Worm (Caenorhabditis elegans) whole organism, early embryonic: Measurements from ENCODE around the gene str-264.

ENCODE experiments used
- B0310.2 ChIP-seq: sonication (generic microtip); optimal IDR thresholded peaks from 2 replicates; lab custom pipeline; 2016; ENCODE audit warnings: mild to moderate bottlenecking, missing genetic modification characterization, missing compliant biosample characterization
- F13C5.2 ChIP-seq: sonication (generic microtip); optimal IDR thresholded peaks from 2 replicates; lab custom pipeline; 2017; ENCODE audit warnings: mild to moderate bottlenecking, missing genetic modification characterization, inconsistent platforms, missing compliant biosample characterization
- aly-1 ChIP-seq: sonication (generic microtip); optimal IDR thresholded peaks from 2 replicates; lab custom pipeline; 2016; ENCODE audit warnings: missing genetic modification characterization, missing compliant biosample characterization
- ama-1 ChIP-seq: fragments of 150-350 bp; optimal IDR thresholded peaks from 2 replicates; lab custom pipeline; 2014
- ceh-13 ChIP-seq: fragments of 200-800 bp; sonication (Bioruptor generic); optimal IDR thresholded peaks from 2 replicates; lab custom pipeline; 2018; ENCODE audit warnings: mild to moderate bottlenecking, missing genetic modification characterization, missing compliant biosample characterization
- ceh-36 ChIP-seq: sonication (generic microtip); optimal IDR thresholded peaks from 2 replicates; lab custom pipeline; 2016; ENCODE audit warnings: missing genetic modification characterization, inconsistent platforms, missing compliant biosample characterization
- ets-7 ChIP-seq: sonication (generic microtip); optimal IDR thresholded peaks from 2 replicates; lab custom pipeline; 2016; ENCODE audit warnings: missing genotype, missing genetic modification characterization, missing compliant biosample characterization
- flt-1 ChIP-seq: fragments of 200-800 bp; sonication (Bioruptor generic); IDR thresholded peaks from 2 replicates; pipeline ENCODE4 v1.3.6; 2022; ENCODE audit warnings: missing genetic modification characterization, missing compliant biosample characterization
- hmbx-1 ChIP-seq: sonication (generic microtip); optimal IDR thresholded peaks from 2 replicates; lab custom pipeline; 2016; ENCODE audit warnings: mild to moderate bottlenecking, missing genetic modification characterization, missing compliant biosample characterization
- hmg-4 ChIP-seq: fragments of 200-800 bp; sonication (Bioruptor generic); optimal IDR thresholded peaks from 2 replicates; lab custom pipeline; 2018; ENCODE audit warnings: mild to moderate bottlenecking, missing genetic modification characterization, missing compliant biosample characterization
- hnd-1 ChIP-seq: sonication (generic microtip); optimal IDR thresholded peaks from 2 replicates; lab custom pipeline; 2016; ENCODE audit warnings: missing genetic modification characterization, missing compliant biosample characterization
- pes-1 ChIP-seq: fragments of 200-800 bp; sonication (Bioruptor generic); IDR thresholded peaks from 2 replicates; pipeline ENCODE4 v1.3.6; 2022; ENCODE audit warnings: missing genetic modification reagents, missing genetic modification characterization, missing compliant biosample characterization
- scrt-1 ChIP-seq: fragments of 200-800 bp; sonication (Bioruptor generic); IDR thresholded peaks from 2 replicates; pipeline ENCODE4 v1.3.6; 2022; ENCODE audit warnings: missing genetic modification characterization, missing compliant biosample characterization
- sea-1 ChIP-seq: fragments of 200-800 bp; sonication (Bioruptor generic); conservative IDR thresholded peaks from 2 replicates; pipeline ENCODE4 v1.3.6; 2022; ENCODE audit warnings: missing genetic modification characterization, missing compliant biosample characterization
- tbx-11 ChIP-seq: fragments of 200-800 bp; sonication (Bioruptor generic); IDR thresholded peaks from 2 replicates; pipeline ENCODE4 v1.3.6; 2022; ENCODE audit warnings: missing genetic modification characterization, missing compliant biosample characterization
- tbx-37 ChIP-seq: fragments of 200-800 bp; sonication (Bioruptor generic); conservative IDR thresholded peaks from 2 replicates; pipeline ENCODE4 v1.3.6; 2022; ENCODE audit warnings: missing genetic modification reagents, missing genetic modification characterization, missing compliant biosample characterization
- tra-4 ChIP-seq: sonication (generic microtip); optimal IDR thresholded peaks from 2 replicates; lab custom pipeline; 2017; ENCODE audit warnings: missing genetic modification characterization, missing compliant biosample characterization

Gene str-264

ce11 chrV:15519845-15520244 lies 27.4 kb upstream of the str-264 start:
- TF ChIP-seq ceh-13 (GFP tag; lab: Kevin White, UChicago): no peak
- TF ChIP-seq ets-7 (tag; lab: Kevin White, UChicago): no peak
- no peak for TF ChIP-seq pes-1 (GFP tag; lab: Robert Waterston, UW)
- TF ChIP-seq tbx-11 (GFP tag; lab: Robert Waterston, UW): no peak
- TF ChIP-seq hmbx-1: no peak
- no peak for TF ChIP-seq tbx-37 (GFP tag; lab: Robert Waterston, UW)
- no peak for TF ChIP-seq sea-1
- TF ChIP-seq tra-4 (tag; lab: Kevin White, UChicago): no peak
- no peak for TF ChIP-seq aly-1 (tag; lab: Kevin White, UChicago)
- TF ChIP-seq hmg-4 (GFP tag; lab: Kevin White, UChicago): no peak
- no peak for TF ChIP-seq scrt-1 (GFP tag; lab: Robert Waterston, UW)
- TF ChIP-seq B0310.2 (tag; lab: Kevin White, UChicago): no peak
- no peak for TF ChIP-seq ama-1
- TF ChIP-seq hnd-1 (tag; lab: Kevin White, UChicago): no peak
- TF ChIP-seq flt-1 (GFP tag; lab: Robert Waterston, UW): no peak
- TF ChIP-seq F13C5.2 (tag; lab: Kevin White, UChicago): no peak

DNA sequence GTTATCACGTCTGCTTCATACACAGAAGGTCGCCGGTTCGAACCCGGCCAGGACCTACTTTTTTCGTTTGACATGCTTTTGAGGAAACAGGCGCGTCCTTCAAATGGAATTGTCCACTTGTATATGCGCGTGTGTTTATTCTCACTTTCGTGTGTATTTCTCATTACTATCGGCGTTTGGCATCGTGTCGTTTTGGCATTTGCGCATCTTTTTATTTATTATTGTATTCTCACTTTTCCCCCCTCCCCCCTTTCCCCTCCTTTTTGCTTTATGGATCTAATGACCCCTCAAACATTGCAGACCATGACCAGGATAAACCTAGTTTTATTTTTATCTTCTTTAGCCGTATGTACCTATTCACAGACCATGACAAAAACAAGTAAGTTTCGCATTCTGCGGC lies 25.0 kb upstream of the str-264 start, which contains the start of gene F21A3.3:
TSS of gene F21A3.3 (plus strand) at position 301 of the 400 bp plus-strand sequence.
- TF ChIP-seq flt-1 (GFP tag; lab: Robert Waterston, UW): no peak
- TF ChIP-seq B0310.2 (tag; lab: Kevin White, UChicago): no peak
- TF ChIP-seq aly-1 (tag; lab: Kevin White, UChicago): no peak
- no peak for TF ChIP-seq hmg-4 (GFP tag; lab: Kevin White, UChicago)
- no peak for TF ChIP-seq tra-4 (tag; lab: Kevin White, UChicago)
- TF ChIP-seq tbx-11 (GFP tag; lab: Robert Waterston, UW): no peak
- TF ChIP-seq ama-1: no peak
- TF ChIP-seq tbx-37 (GFP tag; lab: Robert Waterston, UW): no peak
- no peak for TF ChIP-seq sea-1
- TF ChIP-seq ceh-36 (tag; lab: Kevin White, UChicago): no peak
- TF ChIP-seq hnd-1 (tag; lab: Kevin White, UChicago): no peak
- TF ChIP-seq ets-7 (tag; lab: Kevin White, UChicago): no peak
- no peak for TF ChIP-seq scrt-1 (GFP tag; lab: Robert Waterston, UW)
- no peak for TF ChIP-seq pes-1 (GFP tag; lab: Robert Waterston, UW)

ce11 chrV:15516476-15516875 lies 24.1 kb upstream of the str-264 start:
- TF ChIP-seq pes-1 (GFP tag; lab: Robert Waterston, UW) (no peak), flt-1 (GFP tag; lab: Robert Waterston, UW) (no peak), B0310.2 (tag; lab: Kevin White, UChicago) (no peak), hmbx-1 (no peak)

DNA sequence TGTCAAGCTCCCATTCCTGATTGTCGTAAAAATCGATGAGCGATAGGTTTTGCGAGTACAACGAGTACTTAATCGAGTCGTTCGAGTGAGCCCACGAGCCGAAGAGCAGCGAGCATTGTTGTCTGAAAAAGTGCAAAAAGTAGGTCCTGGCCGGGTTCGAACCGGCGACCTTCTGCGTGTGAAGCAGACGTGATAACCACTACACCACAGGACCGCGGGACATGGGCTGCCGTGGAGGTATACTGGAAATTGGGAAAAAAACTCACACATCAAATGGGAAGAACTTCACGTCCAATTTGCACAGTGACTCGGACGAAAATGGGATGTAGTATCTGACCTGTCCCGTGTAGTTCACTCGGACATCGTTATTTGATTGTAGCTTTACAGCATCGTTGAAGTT lies 22.9 kb upstream of the str-264 start:
- TF ChIP-seq flt-1 (GFP tag; lab: Robert Waterston, UW): no peak
- no peak for TF ChIP-seq tbx-11 (GFP tag; lab: Robert Waterston, UW)
- no peak for TF ChIP-seq pes-1 (GFP tag; lab: Robert Waterston, UW)
- TF ChIP-seq tra-4 (tag; lab: Kevin White, UChicago): no peak
- no peak for TF ChIP-seq tbx-37 (GFP tag; lab: Robert Waterston, UW)
- TF ChIP-seq hmg-4 (GFP tag; lab: Kevin White, UChicago): no peak
- no peak for TF ChIP-seq B0310.2 (tag; lab: Kevin White, UChicago)

- no peak for TF ChIP-seq flt-1 (GFP tag; lab: Robert Waterston, UW)
- TF ChIP-seq ama-1: no peak
- TF ChIP-seq scrt-1 (GFP tag; lab: Robert Waterston, UW): no peak
- TF ChIP-seq aly-1 (tag; lab: Kevin White, UChicago): no peak
- no peak for TF ChIP-seq pes-1 (GFP tag; lab: Robert Waterston, UW)
- TF ChIP-seq sea-1: no peak
These were observed 20.7 kb upstream of the str-264 start for ce11 chrV:15512856-15513756.

DNA sequence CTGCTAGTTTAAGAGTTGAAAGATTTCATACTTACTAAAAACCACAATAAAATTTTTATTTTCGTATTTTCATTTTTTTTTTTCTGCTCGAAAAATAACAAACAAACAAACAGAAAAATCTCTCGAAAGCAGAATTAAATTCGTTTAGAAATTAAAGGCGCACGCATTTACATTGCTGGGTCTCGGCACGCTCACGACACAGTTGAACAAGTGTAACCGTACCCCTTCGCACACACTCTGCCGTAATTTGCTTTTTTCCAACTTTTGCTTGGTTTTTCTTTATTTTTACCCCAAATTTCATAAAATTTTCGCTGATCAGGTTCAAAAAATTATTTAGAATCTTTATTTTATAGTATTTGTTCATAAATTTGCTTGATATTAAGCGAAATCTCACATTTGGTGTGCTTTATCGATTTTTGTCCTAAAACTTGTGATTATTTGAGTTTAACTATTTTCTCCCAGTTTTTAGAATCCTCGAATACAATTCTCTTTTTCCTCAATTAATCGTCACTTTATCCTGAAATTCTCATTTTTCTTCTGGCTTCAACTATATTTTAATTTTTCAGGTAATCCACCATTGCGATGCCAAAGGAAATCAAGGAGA lies 19.3 kb upstream of the str-264 start, which contains the start of gene rpl-38:
TSS of gene rpl-38 (plus strand) at position 554 of the 604 bp plus-strand sequence.
- TF ChIP-seq tbx-37 (GFP tag; lab: Robert Waterston, UW) (peak; percentile 16; the same call in 1 of the 2 replicates), tbx-11 (GFP tag; lab: Robert Waterston, UW) (no peak), pes-1 (GFP tag; lab: Robert Waterston, UW) (no peak), flt-1 (GFP tag; lab: Robert Waterston, UW) (no peak), ceh-36 (tag; lab: Kevin White, UChicago) (no peak), tra-4 (tag; lab: Kevin White, UChicago) (no peak), B0310.2 (tag; lab: Kevin White, UChicago) (no peak), sea-1 (0 out of 2 replicates have a peak, but pooled peaks have one; percentile 34), hnd-1 (tag; lab: Kevin White, UChicago) (no peak), F13C5.2 (tag; lab: Kevin White, UChicago) (no peak), hmbx-1 (no peak), ceh-13 (GFP tag; lab: Kevin White, UChicago) (no peak), ets-7 (tag; lab: Kevin White, UChicago) (no peak), hmg-4 (GFP tag; lab: Kevin White, UChicago) (no peak), scrt-1 (GFP tag; lab: Robert Waterston, UW) (no peak), ama-1 (peak; percentile 70), aly-1 (tag; lab: Kevin White, UChicago) (no peak)
